Worm (Caenorhabditis elegans) whole organism, midembryonic: ENCODE data around the gene C25H3.11.

Experiments used
- cog-1 ChIP-seq: sonication (generic microtip); optimal IDR thresholded peaks from 2 replicates; lab custom pipeline; 2016; ENCODE audit warnings: missing genetic modification characterization, missing compliant biosample characterization
- ref-1 ChIP-seq: fragments of 200-800 bp; sonication (Bioruptor generic); conservative IDR thresholded peaks from 2 replicates; pipeline ENCODE4 v1.3.6; 2022; ENCODE audit warnings: missing genetic modification reagents, missing genetic modification characterization, missing compliant biosample characterization

ce11 chrII:5652334-5652733 lies 36.5 kb downstream of the C25H3.11 start, which contains the start of gene bli-2:
- TF ChIP-seq ref-1 (GFP tag; lab: Robert Waterston, UW) (no peak), cog-1 (tag; lab: Kevin White, UChicago) (no peak)
